Fruit fly (Drosophila melanogaster) whole organism, embryonic: ENCODE results near the gene CG33284.

ENCODE experiments used
- Ada2b ChIP-seq: fragments of 200-800 bp; sonication (Bioruptor generic); IDR thresholded peaks from 2 replicates; pipeline ENCODE4 v1.3.6; 2022; ENCODE audit warnings: missing biosample characterization, missing genetic modification characterization
- BEAF-32 ChIP-seq: fragments of 200-800 bp; sonication (Bioruptor generic); optimal IDR thresholded peaks from 3 replicates; lab custom pipeline; 2017; ENCODE audit warnings: missing biosample characterization, missing genetic modification characterization, mild to moderate bottlenecking, moderate library complexity, missing genetic modification reagents
- CG10267 ChIP-seq: fragments of 200-800 bp; sonication (Bioruptor generic); optimal IDR thresholded peaks from 2 replicates; lab custom pipeline; 2018; ENCODE audit warnings: missing biosample characterization, mild to moderate bottlenecking, missing genetic modification characterization, moderate library complexity
- CG10366 ChIP-seq: fragments of 200-800 bp; sonication (Bioruptor generic); IDR thresholded peaks from 2 replicates; pipeline ENCODE4 v1.3.6; 2022; ENCODE audit warnings: missing biosample characterization, missing genetic modification characterization
- CG10654 ChIP-seq: fragments of 200-800 bp; sonication (Bioruptor generic); optimal IDR thresholded peaks from 2 replicates; lab custom pipeline; 2016; ENCODE audit warnings: missing biosample characterization, missing genetic modification characterization
- CG12219 ChIP-seq: fragments of 200-800 bp; sonication (Bioruptor generic); optimal IDR thresholded peaks from 3 replicates; lab custom pipeline; 2018; ENCODE audit warnings: missing biosample characterization, mild to moderate bottlenecking, missing genetic modification characterization
- CG12942 ChIP-seq: fragments of 200-800 bp; sonication (Bioruptor generic); optimal IDR thresholded peaks from 3 replicates; lab custom pipeline; 2016; ENCODE audit warnings: missing biosample characterization, missing genetic modification characterization
- CG14710 ChIP-seq: fragments of 200-800 bp; sonication (Bioruptor generic); optimal IDR thresholded peaks from 3 replicates; lab custom pipeline; 2019; ENCODE audit warnings: missing biosample characterization, mild to moderate bottlenecking, missing genetic modification characterization, moderate library complexity
- CG2116 ChIP-seq: fragments of 200-800 bp; sonication (Bioruptor generic); optimal IDR thresholded peaks from 3 replicates; lab custom pipeline; 2018; ENCODE audit warnings: missing biosample characterization, mild to moderate bottlenecking, missing genetic modification characterization
- CG2875 ChIP-seq: fragments of 200-800 bp; sonication (Bioruptor generic); optimal IDR thresholded peaks from 2 replicates; lab custom pipeline; 2017; ENCODE audit warnings: missing biosample characterization, mild to moderate bottlenecking, missing genetic modification characterization, missing genetic modification reagents
- CG2889 ChIP-seq: fragments of 200-800 bp; sonication (Bioruptor generic); IDR thresholded peaks from 3 replicates; pipeline ENCODE4 v1.3.6; 2022; ENCODE audit warnings: missing biosample characterization, missing genetic modification characterization
- CG31441 ChIP-seq: fragments of 200-800 bp; sonication (Bioruptor generic); IDR thresholded peaks from 2 replicates; pipeline ENCODE4 v1.3.6; 2022; ENCODE audit warnings: missing biosample characterization, missing genetic modification characterization
- CG3726 ChIP-seq: fragments of 200-800 bp; sonication (Bioruptor generic); IDR thresholded peaks from 3 replicates; pipeline ENCODE4, ENCODE4 v1.3.6; 2022; ENCODE audit warnings: missing biosample characterization, missing genetic modification characterization
- CG6654 ChIP-seq: fragments of 200-800 bp; sonication (Bioruptor generic); optimal IDR thresholded peaks from 2 replicates; lab custom pipeline; 2017; ENCODE audit warnings: missing biosample characterization, mild to moderate bottlenecking, missing genetic modification characterization
- CG6683 ChIP-seq: fragments of 200-800 bp; sonication (Bioruptor generic); optimal IDR thresholded peaks from 2 replicates; lab custom pipeline; 2017; ENCODE audit warnings: missing biosample characterization, mild to moderate bottlenecking, missing genetic modification characterization, missing genetic modification reagents
- CG6765 ChIP-seq: fragments of 200-800 bp; sonication (Bioruptor generic); optimal IDR thresholded peaks from 3 replicates; lab custom pipeline; 2017; ENCODE audit warnings: missing biosample characterization, mild to moderate bottlenecking, missing genetic modification characterization
- Chrac-16 ChIP-seq: fragments of 200-800 bp; sonication (Bioruptor generic); optimal IDR thresholded peaks from 3 replicates; lab custom pipeline; 2016; ENCODE audit warnings: missing biosample characterization, missing genetic modification characterization
- D19B ChIP-seq: fragments of 200-800 bp; sonication (Bioruptor generic); optimal IDR thresholded peaks from 2 replicates; lab custom pipeline; 2017; ENCODE audit warnings: missing biosample characterization, mild to moderate bottlenecking, missing genetic modification characterization
- Dll ChIP-seq: fragments of 200-800 bp; sonication (Bioruptor generic); IDR thresholded peaks from 4 replicates; pipeline ENCODE4 v1.3.6; 2022; ENCODE audit warnings: missing biosample characterization, missing genetic modification characterization; ENCODE audit not compliant: partially characterized antibody
- Dref ChIP-seq: fragments of 200-800 bp; sonication (Bioruptor generic); IDR thresholded peaks from 2 replicates; pipeline ENCODE4 v1.3.6; 2022; ENCODE audit warnings: missing biosample characterization, missing genetic modification characterization
- E2f2 ChIP-seq: fragments of 200-800 bp; sonication (Bioruptor generic); IDR thresholded peaks from 2 replicates; pipeline ENCODE4 v1.3.6; 2022; ENCODE audit warnings: missing biosample characterization, missing genetic modification characterization
- ERR ChIP-seq: fragments of 200-800 bp; sonication (Bioruptor generic); optimal IDR thresholded peaks from 2 replicates; lab custom pipeline; 2016; ENCODE audit warnings: missing biosample characterization, missing genetic modification characterization
- Eip74EF ChIP-seq, 2 experiments: fragments of 200-800 bp in 1 of 2; fragments of >200 bp in 1 of 2; sonication (Bioruptor generic) in 1 of 2; optimal IDR thresholded peaks; 2 replicates each; lab custom pipeline; 2017 to 2019; ENCODE audit warnings: missing biosample characterization in 2 of 2, missing genetic modification characterization in 2 of 2, mild to moderate bottlenecking in 1 of 2, moderate library complexity in 1 of 2
- Fer2 ChIP-seq: fragments of 200-800 bp; sonication (Bioruptor generic); optimal IDR thresholded peaks from 2 replicates; lab custom pipeline; 2018; ENCODE audit warnings: missing biosample characterization, mild to moderate bottlenecking, missing genetic modification characterization, moderate library complexity
- Hmr ChIP-seq: fragments of 200-800 bp; sonication (Bioruptor generic); optimal IDR thresholded peaks from 3 replicates; lab custom pipeline; 2017; ENCODE audit warnings: mild to moderate bottlenecking, missing biosample characterization, missing genetic modification reagents, missing genetic modification characterization
- Lhr ChIP-seq: fragments of 200-800 bp; sonication (Bioruptor generic); optimal IDR thresholded peaks from 3 replicates; lab custom pipeline; 2017; ENCODE audit warnings: mild to moderate bottlenecking, missing biosample characterization, missing genetic modification reagents, missing genetic modification characterization
- Scr ChIP-seq: fragments of 200-800 bp; sonication (Bioruptor generic); IDR thresholded peaks from 2 replicates; pipeline ENCODE4 v1.3.6; 2022; ENCODE audit warnings: missing biosample characterization, missing genetic modification characterization; ENCODE audit not compliant: partially characterized antibody
- Spps ChIP-seq: fragments of 200-800 bp; sonication (Bioruptor generic); optimal IDR thresholded peaks from 2 replicates; lab custom pipeline; 2018; ENCODE audit warnings: missing biosample characterization, mild to moderate bottlenecking, missing genetic modification characterization
- Stat92E ChIP-seq, 3 experiments: fragments of >200 bp in 2 of 3; fragments of 200-800 bp in 1 of 3; sonication (Bioruptor generic) in 1 of 3; optimal IDR thresholded peaks; 2 replicates each; lab custom pipeline; 2017 to 2019; ENCODE audit warnings: missing biosample characterization in 3 of 3, missing genetic modification characterization in 3 of 3, mild to moderate bottlenecking in 1 of 3, moderate library complexity in 1 of 3
- Taf1 ChIP-seq: fragments of 200-800 bp; sonication (Bioruptor generic); IDR thresholded peaks from 2 replicates; pipeline ENCODE4 v1.3.6; 2022; ENCODE audit warnings: missing biosample characterization, missing genetic modification characterization
- ato ChIP-seq: fragments of 200-800 bp; sonication (Bioruptor generic); IDR thresholded peaks from 2 replicates; pipeline ENCODE4 v1.3.6; 2022; ENCODE audit warnings: missing biosample characterization, missing genetic modification characterization; ENCODE audit not compliant: partially characterized antibody
- bab2 ChIP-seq: fragments of 200-800 bp; sonication (Bioruptor generic); optimal IDR thresholded peaks from 2 replicates; lab custom pipeline; 2016; ENCODE audit warnings: missing biosample characterization, missing genetic modification characterization
- cas ChIP-seq: fragments of 200-800 bp; sonication (Bioruptor generic); IDR thresholded peaks from 2 replicates; pipeline ENCODE4 v1.3.6; 2022; ENCODE audit warnings: missing biosample characterization, missing genetic modification characterization
- disco-r ChIP-seq: fragments of 200-800 bp; sonication (Bioruptor generic); optimal IDR thresholded peaks from 2 replicates; lab custom pipeline; 2016; ENCODE audit warnings: missing biosample characterization, missing genetic modification characterization
- ewg ChIP-seq: fragments of 200-800 bp; sonication (Bioruptor generic); optimal IDR thresholded peaks from 3 replicates; lab custom pipeline; 2017; ENCODE audit warnings: mild to moderate bottlenecking, missing biosample characterization, missing genetic modification reagents, missing genetic modification characterization
- fd64A ChIP-seq: fragments of 200-800 bp; sonication (Bioruptor generic); optimal IDR thresholded peaks from 3 replicates; lab custom pipeline; 2018; ENCODE audit warnings: missing biosample characterization, mild to moderate bottlenecking, missing genetic modification characterization
- gt ChIP-seq: fragments of 200-800 bp; sonication (Bioruptor generic); IDR thresholded peaks from 2 replicates; pipeline ENCODE4 v1.3.6; 2022; ENCODE audit warnings: missing biosample characterization, missing genetic modification characterization
- hb ChIP-seq: fragments of 200-800 bp; sonication (Bioruptor generic); IDR thresholded peaks from 3 replicates; pipeline ENCODE4 v1.3.6; 2022; ENCODE audit warnings: missing biosample characterization, missing genetic modification characterization; ENCODE audit not compliant: partially characterized antibody
- her ChIP-seq: fragments of 200-800 bp; sonication (Bioruptor generic); optimal IDR thresholded peaks from 2 replicates; lab custom pipeline; 2016; ENCODE audit warnings: missing biosample characterization, missing genetic modification characterization
- inv ChIP-seq: fragments of 200-800 bp; sonication (Bioruptor generic); IDR thresholded peaks from 2 replicates; pipeline ENCODE4 v1.3.6; 2022; ENCODE audit warnings: missing biosample characterization, missing genetic modification characterization; ENCODE audit not compliant: partially characterized antibody
- lmd ChIP-seq: fragments of 200-800 bp; sonication (Bioruptor generic); IDR thresholded peaks from 2 replicates; pipeline ENCODE4 v1.3.6; 2022; ENCODE audit warnings: missing biosample characterization, missing genetic modification characterization
- maf-S ChIP-seq: fragments of 200-800 bp; sonication (Bioruptor generic); optimal IDR thresholded peaks from 2 replicates; lab custom pipeline; 2016; ENCODE audit warnings: missing biosample characterization, missing genetic modification characterization
- nerfin-2 ChIP-seq: fragments of 200-800 bp; sonication (Bioruptor generic); IDR thresholded peaks from 2 replicates; pipeline ENCODE4 v1.3.6; 2022; ENCODE audit warnings: missing biosample characterization, missing genetic modification characterization; ENCODE audit not compliant: partially characterized antibody
- p53 ChIP-seq: fragments of 200-800 bp; sonication (Bioruptor generic); optimal IDR thresholded peaks from 2 replicates; lab custom pipeline; 2016; ENCODE audit warnings: missing biosample characterization, missing genetic modification characterization
- shn ChIP-seq: fragments of 200-800 bp; sonication (Bioruptor generic); optimal IDR thresholded peaks from 3 replicates; lab custom pipeline; 2016; ENCODE audit warnings: missing biosample characterization, missing genetic modification characterization
- tll ChIP-seq, 2 experiments: fragments of 200-800 bp in 1 of 2; fragments of >200 bp in 1 of 2; sonication (Bioruptor generic) in 1 of 2; optimal IDR thresholded peaks; 2 replicates each; lab custom pipeline; 2017 to 2019; ENCODE audit warnings: missing biosample characterization in 2 of 2, missing genetic modification characterization in 2 of 2, mild to moderate bottlenecking in 1 of 2, moderate library complexity in 1 of 2
- vnd ChIP-seq: fragments of 200-800 bp; sonication (Bioruptor generic); IDR thresholded peaks from 3 replicates; pipeline ENCODE4 v1.3.6; 2022; ENCODE audit warnings: missing biosample characterization, missing genetic modification characterization; ENCODE audit not compliant: partially characterized antibody
- vvl ChIP-seq: fragments of 200-800 bp; sonication (Bioruptor generic); IDR thresholded peaks from 2 replicates; pipeline ENCODE4 v1.3.6; 2022; ENCODE audit warnings: missing biosample characterization, missing genetic modification characterization
- yki ChIP-seq: fragments of >200 bp; optimal IDR thresholded peaks from 3 replicates; lab custom pipeline; 2018
- zfh1 ChIP-seq: fragments of 200-800 bp; sonication (Bioruptor generic); IDR thresholded peaks from 3 replicates; pipeline ENCODE4 v1.3.6; 2022; ENCODE audit warnings: missing biosample characterization, missing genetic modification characterization

Gene CG33284

DNA sequence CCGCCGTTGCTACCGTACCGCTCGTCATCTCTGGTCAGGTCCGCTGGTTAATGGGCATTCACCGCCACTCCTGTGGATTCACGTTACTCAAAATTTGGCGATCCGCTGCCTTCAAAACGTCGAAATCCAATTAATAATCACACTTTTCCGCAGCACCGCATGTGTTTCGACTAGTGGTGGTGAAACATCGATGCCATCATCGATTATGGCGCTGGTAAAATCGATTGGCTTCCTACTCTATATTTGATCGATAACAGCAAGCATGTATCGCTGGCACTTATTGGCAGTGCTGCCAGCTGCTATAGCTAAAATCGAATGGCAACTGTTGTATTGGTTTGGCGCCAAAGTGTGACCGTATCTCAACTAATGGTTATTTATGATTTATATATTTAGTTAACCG is 12.3 kb downstream of the CG33284 start (continued):
- TF ChIP-seq lmd (GFP tag; lab: Robert Waterston, UW) (no peak), CG12219 (no peak), Eip74EF (GFP tag; optimal IDR thresholded peaks at IDR 0.05; lab: Kevin White, UChicago) (no peak), Dref (GFP tag; lab: Robert Waterston, UW) (peak; percentile 100), CG2116 (GFP tag; lab: Kevin White, UChicago) (peak; percentile 97), BEAF-32 (GFP tag; lab: Kevin White, UChicago) (peak; percentile 80), Chrac-16 (no peak), inv (GFP tag; lab: Robert Waterston, UW) (peak; percentile 79), CG14710 (tag; lab: Kevin White, UChicago) (peak; percentile 58), bab2 (GFP tag; lab: Kevin White, UChicago) (peak; percentile 4), CG10267 (tag; lab: Kevin White, UChicago) (peak; percentile 62), yki (lab: Kevin White, UChicago) (no peak), p53 (GFP tag; lab: Kevin White, UChicago) (no peak), CG10366 (GFP tag; lab: Robert Waterston, UW) (no peak), CG2889 (GFP tag; lab: Robert Waterston, UW) (no peak), CG6683 (GFP tag; lab: Kevin White, UChicago) (no peak), CG10654 (GFP tag; lab: Kevin White, UChicago) (no peak), Ada2b (no peak), CG6765 (GFP tag; lab: Kevin White, UChicago) (no peak), Scr (peak; percentile 83), Fer2 (tag; lab: Kevin White, UChicago) (no peak), nerfin-2 (peak; percentile 95), Dll (peak; percentile 87), CG2875 (GFP tag; lab: Kevin White, UChicago) (no peak), her (GFP tag; lab: Kevin White, UChicago) (peak; percentile 29), cas (GFP tag; lab: Robert Waterston, UW) (no peak), disco-r (peak; percentile 1), ERR (GFP tag; lab: Kevin White, UChicago) (peak; percentile 4), CG12942 (GFP tag; lab: Kevin White, UChicago) (no peak), CG31441 (GFP tag; lab: Robert Waterston, UW) (no peak), Spps (tag; lab: Kevin White, UChicago) (no peak), zfh1 (0 out of 3 replicates have a peak, but pooled peaks have one; percentile 11), maf-S (GFP tag; lab: Kevin White, UChicago) (peak; percentile 36), D19B (no peak), ato (GFP tag; lab: Robert Waterston, UW) (peak; percentile 97), CG6654 (no peak), Hmr (peak; percentile 53), tll (GFP tag; optimal IDR thresholded peaks at IDR 0.05; lab: Kevin White, UChicago) (no peak), hb (peak; percentile 92), fd64A (GFP tag; lab: Kevin White, UChicago) (no peak), vvl (GFP tag; lab: Robert Waterston, UW) (peak; percentile 48), shn (GFP tag; lab: Kevin White, UChicago) (no peak), Lhr (peak; percentile 77), Taf1 (GFP tag; lab: Robert Waterston, UW) (no peak), CG3726 (GFP tag; lab: Robert Waterston, UW) (no peak), vnd (GFP tag; lab: Robert Waterston, UW) (peak; percentile 87), gt (GFP tag; lab: Robert Waterston, UW) (no peak), ewg (no peak), E2f2 (GFP tag; lab: Robert Waterston, UW) (peak; percentile 98), Stat92E (GFP tag; optimal IDR thresholded peaks at IDR 0.05; lab: Kevin White, UChicago) (peak in 1 of 3 experiments; percentile 49)
